Fruit fly (Drosophila melanogaster): Measurements from ENCODE around the gene CG4287.

Gene CG4287

DNA sequence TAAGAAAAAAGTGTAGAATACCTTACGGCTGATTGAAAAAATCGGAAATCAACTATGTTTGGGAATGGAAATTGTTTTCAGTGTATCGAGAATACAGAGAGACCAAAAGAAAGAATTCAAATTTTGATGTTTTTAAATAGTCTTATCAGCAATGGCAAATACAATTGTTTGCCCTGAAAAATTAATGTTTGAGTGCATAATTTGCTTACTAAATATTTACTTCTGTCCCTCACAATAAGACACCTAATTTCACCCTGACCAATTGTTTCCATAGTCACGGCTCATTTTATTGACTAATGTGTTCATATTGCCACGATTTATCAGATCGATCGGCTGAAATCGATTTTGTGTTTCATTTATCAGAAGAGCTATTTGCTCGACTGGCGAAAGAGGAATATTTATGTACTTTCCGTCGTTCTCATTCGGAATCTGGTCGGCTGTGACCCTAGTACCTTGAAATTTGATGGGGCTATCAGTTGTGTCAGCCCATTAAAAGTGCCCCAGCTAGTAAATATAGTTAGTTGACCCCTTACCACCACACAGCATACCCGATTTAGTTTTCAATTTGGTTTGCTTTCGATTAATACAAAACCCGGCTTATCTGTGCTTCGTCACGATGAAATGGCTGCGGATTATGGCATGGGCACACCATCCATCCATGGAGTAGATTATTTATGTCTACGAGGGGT lies 20.0 kb upstream of the CG4287 start (continued):
- TF ChIP-seq E2f2 (GFP tag; IDR thresholded peaks at IDR 0.05) (peak; percentile 25; the same call in 1 of the 2 replicates), CG5180 (GFP tag; optimal IDR thresholded peaks at IDR 0.05) (peak; percentile 15), phol (tag; optimal IDR thresholded peaks at IDR 0.05) (peak; percentile 9), caup (GFP tag; optimal IDR thresholded peaks at IDR 0.05; ENCODE audit: severe bottlenecking) (peak; percentile 18), Deaf1 (tag; optimal IDR thresholded peaks at IDR 0.05) (peak; percentile 2), Asciz (GFP tag; optimal IDR thresholded peaks at IDR 0.05) (peak; percentile 77), D (optimal IDR thresholded peaks at IDR 0.05) (no peak), D (GFP tag; optimal IDR thresholded peaks at IDR 0.05) (peak; percentile 36), sug (tag; optimal IDR thresholded peaks at IDR 0.05) (peak; percentile 45), tna (GFP tag; IDR thresholded peaks at IDR 0.05; ENCODE audit: partially characterized antibody) (no peak), CG1529 (GFP tag; optimal IDR thresholded peaks at IDR 0.05) (peak; percentile 37), CG7839 (tag; optimal IDR thresholded peaks at IDR 0.05) (peak; percentile 1), pros (GFP tag; optimal IDR thresholded peaks at IDR 0.05) (no peak), CG14710 (tag; optimal IDR thresholded peaks at IDR 0.05) (peak; percentile 65), amos (GFP tag; IDR thresholded peaks at IDR 0.05; ENCODE audit: partially characterized antibody) (no peak), CG12219 (GFP tag; optimal IDR thresholded peaks at IDR 0.05) (peak; percentile 19), ac (GFP tag; optimal IDR thresholded peaks at IDR 0.05) (peak; percentile 56), gsb-n (tag; optimal IDR thresholded peaks at IDR 0.05) (peak; percentile 84), org-1 (GFP tag; optimal IDR thresholded peaks at IDR 0.05) (peak; percentile 3), PHDP (tag; optimal IDR thresholded peaks at IDR 0.05) (peak; percentile 73), sens (GFP tag) (peak; percentile 85), CG17328 (GFP tag; IDR thresholded peaks at IDR 0.05) (peak; percentile 51), CG32772 (GFP tag; IDR thresholded peaks at IDR 0.05) (no peak), CG14014 (GFP tag; IDR thresholded peaks at IDR 0.05) (no peak), CG15011 (GFP tag; optimal IDR thresholded peaks at IDR 0.05) (no peak), CoRest (tag; optimal IDR thresholded peaks at IDR 0.05) (peak; percentile 43), fd64A (GFP tag; optimal IDR thresholded peaks at IDR 0.05) (peak; percentile 63), CG17612 (GFP tag; IDR thresholded peaks at IDR 0.05) (no peak), corto (GFP tag; optimal IDR thresholded peaks at IDR 0.05) (no peak), bbx (GFP tag; IDR thresholded peaks at IDR 0.05; ENCODE audit: partially characterized antibody) (no peak), grn (GFP tag; optimal IDR thresholded peaks at IDR 0.05) (peak; percentile 49), dmrt99B (tag; optimal IDR thresholded peaks at IDR 0.05) (peak; percentile 47), CG11695 (GFP tag; IDR thresholded peaks at IDR 0.05) (0 out of 3 replicates have a peak, but pooled peaks have one; percentile 24), CG7745 (tag; optimal IDR thresholded peaks at IDR 0.05) (peak; percentile 80), Blimp-1 (GFP tag; optimal IDR thresholded peaks at IDR 0.05) (peak; percentile 62), hb (GFP tag; IDR thresholded peaks at IDR 0.05; ENCODE audit: partially characterized antibody) (no peak), jing (GFP tag; optimal IDR thresholded peaks at IDR 0.05) (no peak), trem (tag; optimal IDR thresholded peaks at IDR 0.05) (peak; percentile 51), Lhr (GFP tag; optimal IDR thresholded peaks at IDR 0.05) (peak; percentile 29), tin (GFP tag; optimal IDR thresholded peaks at IDR 0.05) (no peak), knrl (GFP tag; IDR thresholded peaks at IDR 0.05; ENCODE audit: partially characterized antibody) (no peak), fd96Cb (tag; optimal IDR thresholded peaks at IDR 0.05) (peak; percentile 3), zf30C (GFP tag; optimal IDR thresholded peaks at IDR 0.05) (peak; percentile 82), Pdp1 (GFP tag; optimal IDR thresholded peaks at IDR 0.05) (peak in 1 of 2 experiments; percentile 9), CG6791 (GFP tag; IDR thresholded peaks at IDR 0.05; ENCODE audit: partially characterized antibody) (no peak), CG10267 (tag; optimal IDR thresholded peaks at IDR 0.05) (peak; percentile 35), tap (tag; optimal IDR thresholded peaks at IDR 0.05) (peak; percentile 53), CG2678 (tag; optimal IDR thresholded peaks at IDR 0.05) (peak; percentile 55)
